Worm (Caenorhabditis elegans) whole organism, mixed stage, embryonic: Measurements from ENCODE around the gene K07H8.5.

Source experiments
- M03D4.4 ChIP-seq: sonication (generic microtip); optimal IDR thresholded peaks from 2 replicates; lab custom pipeline; 2017; ENCODE audit warnings: mild to moderate bottlenecking, missing genetic modification characterization, missing compliant biosample characterization
- bed-3 ChIP-seq: fragments of 200-800 bp; sonication (Bioruptor generic); optimal IDR thresholded peaks from 3 replicates; lab custom pipeline; 2018; ENCODE audit warnings: mild to moderate bottlenecking, missing genetic modification characterization, moderate library complexity, missing compliant biosample characterization
- blmp-1 ChIP-seq: fragments of 150-350 bp; optimal IDR thresholded peaks from 2 replicates; lab custom pipeline; 2014; ENCODE audit warnings: missing biosample characterization, missing genetic modification characterization
- ceh-39 ChIP-seq: fragments of 150-350 bp; optimal IDR thresholded peaks from 2 replicates; lab custom pipeline; 2014; ENCODE audit warnings: missing biosample characterization, missing genetic modification characterization
- ceh-43 ChIP-seq: fragments of 200-800 bp; sonication (Bioruptor generic); optimal IDR thresholded peaks from 2 replicates; lab custom pipeline; 2018; ENCODE audit warnings: mild to moderate bottlenecking, missing genetic modification characterization, moderate library complexity, missing compliant biosample characterization
- ceh-83 ChIP-seq: fragments of 200-800 bp; sonication (Bioruptor generic); optimal IDR thresholded peaks from 2 replicates; lab custom pipeline; 2018; ENCODE audit warnings: mild to moderate bottlenecking, missing genetic modification characterization, missing compliant biosample characterization
- ces-1 ChIP-seq: fragments of 150-350 bp; optimal IDR thresholded peaks from 2 replicates; lab custom pipeline; 2014; ENCODE audit warnings: missing biosample characterization, missing genetic modification reagents, missing genetic modification characterization
- drap-1 ChIP-seq: fragments of 200-800 bp; sonication (Bioruptor generic); optimal IDR thresholded peaks from 3 replicates; lab custom pipeline; 2018; ENCODE audit warnings: mild to moderate bottlenecking, missing genetic modification characterization, missing compliant biosample characterization
- elt-1 ChIP-seq: sonication (generic microtip); optimal IDR thresholded peaks from 2 replicates; lab custom pipeline; 2017; ENCODE audit warnings: missing genetic modification characterization, mild to moderate bottlenecking, missing compliant biosample characterization, antibody characterized with exemption, moderate library complexity, borderline replicate concordance; ENCODE audit not compliant: insufficient read depth
- elt-3 ChIP-seq: fragments of 150-350 bp; optimal IDR thresholded peaks from 2 replicates; lab custom pipeline; 2014; ENCODE audit warnings: missing biosample characterization, missing genetic modification characterization
- flh-1 ChIP-seq: fragments of 200-800 bp; sonication (Bioruptor generic); optimal IDR thresholded peaks from 2 replicates; lab custom pipeline; 2018; ENCODE audit warnings: mild to moderate bottlenecking, missing genetic modification characterization, moderate library complexity, missing compliant biosample characterization
- ham-2 ChIP-seq: fragments of 200-800 bp; sonication (Bioruptor generic); optimal IDR thresholded peaks from 2 replicates; lab custom pipeline; 2018; ENCODE audit warnings: mild to moderate bottlenecking, missing genetic modification characterization, missing compliant biosample characterization
- hlh-1 ChIP-seq: fragments of 150-350 bp; optimal IDR thresholded peaks from 2 replicates; lab custom pipeline; 2014; ENCODE audit warnings: missing biosample characterization, missing genetic modification reagents, missing genetic modification characterization
- lin-32 ChIP-seq: fragments of 200-800 bp; sonication (Bioruptor generic); optimal IDR thresholded peaks from 2 replicates; lab custom pipeline; 2018; ENCODE audit warnings: mild to moderate bottlenecking, missing genetic modification characterization, missing compliant biosample characterization
- lsy-2 ChIP-seq: fragments of 150-350 bp; optimal IDR thresholded peaks from 2 replicates; lab custom pipeline; 2014; ENCODE audit warnings: missing biosample characterization, missing genetic modification characterization
- mab-5 ChIP-seq: fragments of 150-350 bp; optimal IDR thresholded peaks from 2 replicates; lab custom pipeline; 2014; ENCODE audit warnings: missing biosample characterization, missing genetic modification characterization
- mls-2 ChIP-seq: sonication (generic microtip); optimal IDR thresholded peaks from 2 replicates; lab custom pipeline; 2016; ENCODE audit warnings: mild to moderate bottlenecking, missing genetic modification characterization, moderate library complexity, missing compliant biosample characterization
- nhr-12 ChIP-seq: fragments of 150-350 bp; optimal IDR thresholded peaks from 2 replicates; lab custom pipeline; 2014; ENCODE audit warnings: missing biosample characterization, missing genetic modification characterization
- nhr-237 ChIP-seq: fragments of 150-350 bp; optimal IDR thresholded peaks from 2 replicates; lab custom pipeline; 2014; ENCODE audit warnings: missing biosample characterization, missing genetic modification characterization
- snpc-4 ChIP-seq: fragments of 150-350 bp; optimal IDR thresholded peaks from 2 replicates; lab custom pipeline; 2014; ENCODE audit warnings: missing biosample characterization, missing genetic modification characterization
- sptf-1 ChIP-seq: sonication (generic microtip); optimal IDR thresholded peaks from 2 replicates; lab custom pipeline; 2017; ENCODE audit warnings: mild to moderate bottlenecking, missing genetic modification characterization, moderate library complexity, missing compliant biosample characterization
- tbx-8 ChIP-seq: fragments of 200-800 bp; sonication (Bioruptor generic); optimal IDR thresholded peaks from 2 replicates; lab custom pipeline; 2018; ENCODE audit warnings: mild to moderate bottlenecking, missing genetic modification characterization, moderate library complexity, missing compliant biosample characterization
- unc-120 ChIP-seq: sonication (generic microtip); optimal IDR thresholded peaks from 2 replicates; lab custom pipeline; 2017; ENCODE audit warnings: missing genetic modification characterization, missing compliant biosample characterization; ENCODE audit not compliant: poor library complexity, severe bottlenecking
- unc-39 ChIP-seq: fragments of 150-350 bp; optimal IDR thresholded peaks from 2 replicates; lab custom pipeline; 2014; ENCODE audit warnings: missing biosample characterization, missing genetic modification characterization
- unc-62 ChIP-seq: fragments of 150-350 bp; optimal IDR thresholded peaks from 2 replicates; lab custom pipeline; 2014; ENCODE audit warnings: missing biosample characterization, missing genetic modification reagents, missing genetic modification characterization
- zip-8 ChIP-seq: fragments of 150-350 bp; optimal IDR thresholded peaks from 2 replicates; lab custom pipeline; 2014; ENCODE audit warnings: missing biosample characterization, missing genetic modification characterization
- ztf-11 ChIP-seq: fragments of 150-350 bp; optimal IDR thresholded peaks from 2 replicates; lab custom pipeline; 2014; ENCODE audit warnings: missing biosample characterization, missing genetic modification characterization

Gene K07H8.5

ce11 chrIV:8268024-8268423 lies at the start of gene K07H8.5, which contains the start of gene K07H8.8:
TSS of gene K07H8.5 (plus strand) at chrIV:8268324.
TSS of gene K07H8.8 (minus strand) at chrIV:8268412.
- TF ChIP-seq bed-3, result no peak
- TF ChIP-seq unc-120 (tag; lab: Kevin White, UChicago), result no peak
- no peak for TF ChIP-seq zip-8 (tag; lab: Kevin White, UChicago)
- no peak for TF ChIP-seq unc-39 (tag; lab: Kevin White, UChicago)
- TF ChIP-seq sptf-1 (tag; lab: Kevin White, UChicago), result no peak
- TF ChIP-seq blmp-1 (tag; lab: Kevin White, UChicago), result no peak
- no peak for TF ChIP-seq ces-1 (GFP tag; lab: Kevin White, UChicago)
- no peak for TF ChIP-seq drap-1 (GFP tag; lab: Kevin White, UChicago)
- no peak for TF ChIP-seq mab-5 (tag; lab: Kevin White, UChicago)
- no peak for TF ChIP-seq lin-32 (GFP tag; lab: Kevin White, UChicago)
- TF ChIP-seq flh-1 (GFP tag; lab: Kevin White, UChicago), result no peak
- no peak for TF ChIP-seq elt-3 (tag; lab: Kevin White, UChicago)
- no peak for TF ChIP-seq ceh-39 (tag; lab: Kevin White, UChicago)
- TF ChIP-seq tbx-8 (GFP tag; lab: Kevin White, UChicago), result no peak
- TF ChIP-seq ceh-83, result no peak
- TF ChIP-seq mls-2 (tag; lab: Kevin White, UChicago), result no peak
- TF ChIP-seq snpc-4 (tag; lab: Kevin White, UChicago), result no peak
- TF ChIP-seq ham-2 (GFP tag; lab: Kevin White, UChicago), result no peak

- TF ChIP-seq ces-1 (GFP tag; lab: Kevin White, UChicago) (no peak), elt-3 (tag; lab: Kevin White, UChicago) (no peak), elt-1 (peak; percentile 4), drap-1 (GFP tag; lab: Kevin White, UChicago) (no peak), mls-2 (tag; lab: Kevin White, UChicago) (no peak), tbx-8 (GFP tag; lab: Kevin White, UChicago) (no peak)
- TF ChIP-seq, all 35 proteins: peak for 1
Measured at ce11 chrIV:8219987-8220386, 48.1 kb upstream of the K07H8.5 start, which contains the start of gene ocr-2. TSS of gene ocr-2 (minus strand) at chrIV:8220087.

ce11 chrIV:8221946-8222345 lies 46.2 kb upstream of the K07H8.5 start, which contains the start of gene gpx-6:
TSS of gene gpx-6 (plus strand) at chrIV:8222202.
- TF ChIP-seq hlh-1 (tag; lab: Kevin White, UChicago), result peak; percentile 53
- TF ChIP-seq M03D4.4 (tag; lab: Kevin White, UChicago), result no peak

ce11 chrIV:8223055-8223454 lies 45.1 kb upstream of the K07H8.5 start:
- no peak for TF ChIP-seq lsy-2
- no peak for TF ChIP-seq ceh-43 (GFP tag; lab: Kevin White, UChicago)
- no peak for TF ChIP-seq drap-1 (GFP tag; lab: Kevin White, UChicago)
- TF ChIP-seq ham-2 (GFP tag; lab: Kevin White, UChicago), result no peak
- no peak for TF ChIP-seq nhr-12 (tag; lab: Kevin White, UChicago)
- TF ChIP-seq unc-62 (GFP tag; lab: Kevin White, UChicago), result no peak
- no peak for TF ChIP-seq ztf-11
- TF ChIP-seq sptf-1 (tag; lab: Kevin White, UChicago), result no peak
- TF ChIP-seq ceh-83, result no peak

- TF ChIP-seq nhr-12 (tag; lab: Kevin White, UChicago) (no peak), unc-62 (GFP tag; lab: Kevin White, UChicago) (no peak), hlh-1 (tag; lab: Kevin White, UChicago) (no peak), unc-39 (tag; lab: Kevin White, UChicago) (no peak), lin-32 (GFP tag; lab: Kevin White, UChicago) (no peak)
Measured at ce11 chrIV:8225357-8225756, 42.8 kb upstream of the K07H8.5 start, which contains the start of gene serp-1.2. TSS of gene serp-1.2 (plus strand) at chrIV:8225674.

ce11 chrIV:8226474-8226873 lies 41.6 kb upstream of the K07H8.5 start:
- no peak for TF ChIP-seq M03D4.4 (tag; lab: Kevin White, UChicago)
- TF ChIP-seq nhr-237 (tag; lab: Kevin White, UChicago), result no peak
- no peak for TF ChIP-seq mls-2 (tag; lab: Kevin White, UChicago)
- no peak for TF ChIP-seq mab-5 (tag; lab: Kevin White, UChicago)
- TF ChIP-seq tbx-8 (GFP tag; lab: Kevin White, UChicago), result no peak
- TF ChIP-seq lin-32 (GFP tag; lab: Kevin White, UChicago), result no peak
- no peak for TF ChIP-seq bed-3
- no peak for TF ChIP-seq lsy-2
- no peak for TF ChIP-seq nhr-12 (tag; lab: Kevin White, UChicago)
